Worm (Caenorhabditis elegans): Measurements from ENCODE around the gene flad-1.

ce11 chrII:9921622-9922269 is 22.2 kb upstream of the flad-1 start, which contains the start of gene C05C10.2:
- TF ChIP-seq alr-1 (tag; optimal IDR thresholded peaks at IDR 0.05), result no peak
- TF ChIP-seq R02D3.7 (tag; optimal IDR thresholded peaks at IDR 0.05), result no peak
- no peak for TF ChIP-seq mdl-1 (tag; optimal IDR thresholded peaks at IDR 0.05)
- no peak for TF ChIP-seq nhr-11 (tag; optimal IDR thresholded peaks at IDR 0.05)
- TF ChIP-seq snpc-4 (tag; optimal IDR thresholded peaks at IDR 0.05), result no peak
- no peak for TF ChIP-seq blmp-1 (tag; optimal IDR thresholded peaks at IDR 0.05; ENCODE audit: insufficient read depth)
- no peak for TF ChIP-seq ceh-16 (tag; optimal IDR thresholded peaks at IDR 0.05)
- no peak for TF ChIP-seq elt-1 (tag; optimal IDR thresholded peaks at IDR 0.05)
- TF ChIP-seq unc-62 (GFP tag; optimal IDR thresholded peaks at IDR 0.05), result no peak
- no peak for TF ChIP-seq egl-27 (tag; optimal IDR thresholded peaks at IDR 0.05)
- no peak for TF ChIP-seq nhr-12 (tag; optimal IDR thresholded peaks at IDR 0.05)

All from whole organism, L2 larva.